Fruit fly (Drosophila melanogaster): ENCODE results near the gene CG9578.
"Not testable (repeated sequence)": the region's sequence is repeated elsewhere in the genome, so short reads cannot be mapped to it uniquely, and the experiment has no call there.

dm6 chrX:20201833-20202232, 31.8 kb downstream of the CG9578 start, which contains the start of gene SdicA:
- TF ChIP-seq CG8478, pan (optimal IDR thresholded peaks at IDR 0.05): not testable (repeated sequence)
